Worm (Caenorhabditis elegans) whole organism, L2 larva: ENCODE data around the gene F46F2.5.

Experiments
- unc-62 ChIP-seq: fragments of 150-350 bp; optimal IDR thresholded peaks from 2 replicates; lab custom pipeline; 2014; ENCODE audit warnings: missing biosample characterization, missing genetic modification reagents, missing genetic modification characterization
- ztf-11 ChIP-seq: sonication (generic microtip); optimal IDR thresholded peaks from 2 replicates; lab custom pipeline; 2017; ENCODE audit warnings: missing biosample characterization, missing genetic modification characterization

DNA sequence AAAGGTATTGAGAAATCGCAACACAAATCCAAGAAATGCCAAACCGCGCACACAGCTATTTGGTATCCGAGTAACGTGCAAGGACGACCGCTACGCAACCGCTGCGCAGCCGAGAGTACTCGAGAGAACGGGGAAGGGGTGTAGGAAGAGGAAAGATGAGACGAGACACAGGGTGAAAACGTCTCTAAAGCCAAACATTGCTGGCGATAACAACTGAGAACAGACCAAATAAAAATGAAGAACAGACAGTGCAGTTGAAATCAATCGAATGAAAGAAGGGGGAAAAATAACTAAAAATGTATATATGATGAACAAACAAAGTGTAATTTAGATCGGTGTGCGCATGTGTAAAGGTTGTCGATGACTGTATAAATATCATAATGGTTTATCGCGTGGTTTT lies 18.7 kb downstream of the F46F2.5 start:
- TF ChIP-seq unc-62 (GFP tag; lab: Kevin White, UChicago), result no peak
- TF ChIP-seq ztf-11 (tag; lab: Kevin White, UChicago), result no peak
